Fruit fly (Drosophila melanogaster) whole organism, larva: ENCODE data around the gene CG9107.

ENCODE experiments used
- noc ChIP-seq: fragments of 200-800 bp; sonication (Bioruptor generic); optimal IDR thresholded peaks from 3 replicates; lab custom pipeline; 2019; ENCODE audit warnings: missing biosample characterization, mild to moderate bottlenecking, missing genetic modification characterization, moderate library complexity

Gene CG9107

dm6 chr2L:5999247-5999646 lies 25.1 kb downstream of the CG9107 start, which contains the start of gene Kdm5:
Gene Kdm5, minus strand, starts transcription at chr2L:5999501.
- TF ChIP-seq noc (tag; lab: Kevin White, UChicago), result peak; percentile 69

dm6 chr2L:5998383-5998782 lies 26.0 kb downstream of the CG9107 start:
- TF ChIP-seq noc (tag; lab: Kevin White, UChicago), result no peak

- no peak for TF ChIP-seq noc (tag; lab: Kevin White, UChicago)
These were observed 26.6 kb downstream of the CG9107 start for dm6 chr2L:5997609-5998229.

- TF ChIP-seq noc (tag; lab: Kevin White, UChicago), result no peak
These were observed 33.9 kb downstream of the CG9107 start for dm6 chr2L:5990447-5990846.

dm6 chr2L:5988115-5989092 lies 35.9 kb downstream of the CG9107 start:
- no peak for TF ChIP-seq noc (tag; lab: Kevin White, UChicago)

dm6 chr2L:5986940-5987339 lies 37.4 kb downstream of the CG9107 start:
- TF ChIP-seq noc (tag; lab: Kevin White, UChicago), result no peak

dm6 chr2L:5986094-5986493 lies 38.2 kb downstream of the CG9107 start, which contains the start of gene ifc:
Gene ifc, plus strand, starts transcription at chr2L:5986348.
- TF ChIP-seq noc (tag; lab: Kevin White, UChicago), result no peak

- no peak for TF ChIP-seq noc (tag; lab: Kevin White, UChicago)
These were observed 41.1 kb downstream of the CG9107 start for dm6 chr2L:5983236-5983635.

dm6 chr2L:5982334-5982987 lies 41.9 kb downstream of the CG9107 start:
- peak; percentile 19 for TF ChIP-seq noc (tag; lab: Kevin White, UChicago)

dm6 chr2L:5981433-5982333 lies 42.7 kb downstream of the CG9107 start, which contains the start of gene eIF4A:
Gene eIF4A, plus strand, starts transcription at chr2L:5981764.
- TF ChIP-seq noc (tag; lab: Kevin White, UChicago), result no peak

dm6 chr2L:5980862-5981432 lies 43.4 kb downstream of the CG9107 start, which contains the start of gene chic:
Gene chic, minus strand, starts transcription at chr2L:5981018.
- peak; percentile 33 for TF ChIP-seq noc (tag; lab: Kevin White, UChicago)

dm6 chr2L:5979957-5980861 lies 44.1 kb downstream of the CG9107 start:
- TF ChIP-seq noc (tag; lab: Kevin White, UChicago), result peak; percentile 47

dm6 chr2L:5979055-5979399 lies 45.3 kb downstream of the CG9107 start:
- no peak for TF ChIP-seq noc (tag; lab: Kevin White, UChicago)
